Fruit fly (Drosophila melanogaster) Kc167 (cell line): ENCODE measurements around the gene CG5181.

ENCODE experiments used
- insv ChIP-seq: fragments of >200 bp; optimal IDR thresholded peaks from 3 replicates; lab custom pipeline; 2018; ENCODE audit warnings: missing external identifiers
- psq ChIP-seq: fragments of >200 bp; optimal IDR thresholded peaks from 2 replicates; lab custom pipeline; 2017; ENCODE audit warnings: missing external identifiers
- ttk ChIP-seq: sonication (Bioruptor generic); optimal IDR thresholded peaks from 2 replicates; lab custom pipeline; 2017; ENCODE audit warnings: missing external identifiers

DNA sequence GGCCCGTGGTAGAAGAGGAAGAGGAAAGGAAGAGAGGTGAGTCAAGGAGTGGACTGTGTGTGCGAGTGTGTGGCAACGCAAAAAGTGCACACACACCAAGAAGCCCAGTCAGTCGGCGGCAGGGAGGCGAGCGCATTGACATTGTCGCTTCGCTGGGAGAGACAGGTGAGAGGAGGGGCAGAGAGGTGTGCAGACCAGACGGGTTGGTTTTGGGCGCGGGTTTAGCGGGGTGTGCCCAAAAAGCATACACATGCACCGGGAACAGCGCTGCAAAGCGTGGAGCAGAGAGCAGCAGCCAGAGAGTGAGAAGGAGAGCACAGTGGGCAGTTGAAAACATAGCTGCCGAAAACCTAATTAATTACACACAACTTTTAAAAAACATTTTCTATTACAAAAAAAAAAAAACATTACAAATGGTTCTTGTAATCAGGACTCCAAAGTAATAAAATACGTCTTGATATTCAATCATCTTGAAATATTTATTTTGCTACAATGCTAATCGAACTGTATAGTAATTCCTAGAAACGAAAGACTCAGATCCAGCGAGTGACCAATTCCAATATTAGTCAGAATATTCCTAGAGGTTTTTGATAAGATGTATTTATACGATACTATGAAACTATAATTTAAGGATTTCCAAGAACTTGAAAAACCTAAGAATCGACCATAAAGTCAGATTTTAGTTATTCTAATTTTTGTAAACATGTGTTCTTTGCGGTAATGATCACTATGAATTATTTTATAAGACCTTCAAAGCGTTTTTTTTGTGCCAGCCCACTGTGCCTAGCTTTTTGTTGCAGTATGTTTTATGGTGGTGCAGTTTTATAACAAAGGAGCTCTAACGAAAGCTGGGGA is 13.0 kb upstream of the CG5181 start:
- TF ChIP-seq psq (lab: Kevin White, UChicago) = no peak
- TF ChIP-seq insv = no peak
- no peak for TF ChIP-seq ttk (lab: Kevin White, UChicago)
